Worm (Caenorhabditis elegans) whole organism, mixed stage, embryonic: ENCODE data around the gene nhr-104.

Experiments used
- M03D4.4 ChIP-seq: sonication (generic microtip); optimal IDR thresholded peaks from 2 replicates; lab custom pipeline; 2017; ENCODE audit warnings: mild to moderate bottlenecking, missing genetic modification characterization, missing compliant biosample characterization
- bed-3 ChIP-seq: fragments of 200-800 bp; sonication (Bioruptor generic); optimal IDR thresholded peaks from 3 replicates; lab custom pipeline; 2018; ENCODE audit warnings: mild to moderate bottlenecking, missing genetic modification characterization, moderate library complexity, missing compliant biosample characterization
- ceh-39 ChIP-seq: fragments of 150-350 bp; optimal IDR thresholded peaks from 2 replicates; lab custom pipeline; 2014; ENCODE audit warnings: missing biosample characterization, missing genetic modification characterization
- ceh-83 ChIP-seq: fragments of 200-800 bp; sonication (Bioruptor generic); optimal IDR thresholded peaks from 2 replicates; lab custom pipeline; 2018; ENCODE audit warnings: mild to moderate bottlenecking, missing genetic modification characterization, missing compliant biosample characterization
- ces-1 ChIP-seq: fragments of 150-350 bp; optimal IDR thresholded peaks from 2 replicates; lab custom pipeline; 2014; ENCODE audit warnings: missing biosample characterization, missing genetic modification reagents, missing genetic modification characterization
- cnd-1 ChIP-seq: fragments of 200-800 bp; sonication (Bioruptor generic); optimal IDR thresholded peaks from 2 replicates; lab custom pipeline; 2018; ENCODE audit warnings: mild to moderate bottlenecking, missing genetic modification characterization, missing compliant biosample characterization
- drap-1 ChIP-seq: fragments of 200-800 bp; sonication (Bioruptor generic); optimal IDR thresholded peaks from 3 replicates; lab custom pipeline; 2018; ENCODE audit warnings: mild to moderate bottlenecking, missing genetic modification characterization, missing compliant biosample characterization
- elt-1 ChIP-seq: sonication (generic microtip); optimal IDR thresholded peaks from 2 replicates; lab custom pipeline; 2017; ENCODE audit warnings: missing genetic modification characterization, mild to moderate bottlenecking, missing compliant biosample characterization, antibody characterized with exemption, moderate library complexity, borderline replicate concordance; ENCODE audit not compliant: insufficient read depth
- elt-3 ChIP-seq: fragments of 150-350 bp; optimal IDR thresholded peaks from 2 replicates; lab custom pipeline; 2014; ENCODE audit warnings: missing biosample characterization, missing genetic modification characterization
- flh-1 ChIP-seq: fragments of 200-800 bp; sonication (Bioruptor generic); optimal IDR thresholded peaks from 2 replicates; lab custom pipeline; 2018; ENCODE audit warnings: mild to moderate bottlenecking, missing genetic modification characterization, moderate library complexity, missing compliant biosample characterization
- ham-2 ChIP-seq: fragments of 200-800 bp; sonication (Bioruptor generic); optimal IDR thresholded peaks from 2 replicates; lab custom pipeline; 2018; ENCODE audit warnings: mild to moderate bottlenecking, missing genetic modification characterization, missing compliant biosample characterization
- hlh-1 ChIP-seq: fragments of 150-350 bp; optimal IDR thresholded peaks from 2 replicates; lab custom pipeline; 2014; ENCODE audit warnings: missing biosample characterization, missing genetic modification reagents, missing genetic modification characterization
- lin-13 ChIP-seq: fragments of 150-350 bp; optimal IDR thresholded peaks from 2 replicates; lab custom pipeline; 2014; ENCODE audit warnings: missing biosample characterization, missing genetic modification characterization
- lin-32 ChIP-seq: fragments of 200-800 bp; sonication (Bioruptor generic); optimal IDR thresholded peaks from 2 replicates; lab custom pipeline; 2018; ENCODE audit warnings: mild to moderate bottlenecking, missing genetic modification characterization, missing compliant biosample characterization
- lsy-2 ChIP-seq: fragments of 150-350 bp; optimal IDR thresholded peaks from 2 replicates; lab custom pipeline; 2014; ENCODE audit warnings: missing biosample characterization, missing genetic modification characterization
- mab-5 ChIP-seq: fragments of 150-350 bp; optimal IDR thresholded peaks from 2 replicates; lab custom pipeline; 2014; ENCODE audit warnings: missing biosample characterization, missing genetic modification characterization
- mep-1 ChIP-seq: fragments of 150-350 bp; optimal IDR thresholded peaks from 2 replicates; lab custom pipeline; 2017; ENCODE audit warnings: missing biosample characterization, missing genetic modification reagents, missing genetic modification characterization, inconsistent platforms
- mls-2 ChIP-seq: sonication (generic microtip); optimal IDR thresholded peaks from 2 replicates; lab custom pipeline; 2016; ENCODE audit warnings: mild to moderate bottlenecking, missing genetic modification characterization, moderate library complexity, missing compliant biosample characterization
- nhr-12 ChIP-seq: fragments of 150-350 bp; optimal IDR thresholded peaks from 2 replicates; lab custom pipeline; 2014; ENCODE audit warnings: missing biosample characterization, missing genetic modification characterization
- nhr-237 ChIP-seq: fragments of 150-350 bp; optimal IDR thresholded peaks from 2 replicates; lab custom pipeline; 2014; ENCODE audit warnings: missing biosample characterization, missing genetic modification characterization
- nhr-28 ChIP-seq: fragments of 150-350 bp; optimal IDR thresholded peaks from 2 replicates; lab custom pipeline; 2014; ENCODE audit warnings: missing biosample characterization, missing genetic modification characterization
- nhr-76 ChIP-seq: sonication (generic microtip); optimal IDR thresholded peaks from 2 replicates; lab custom pipeline; 2017; ENCODE audit warnings: missing biosample characterization, missing genetic modification characterization
- pha-4 ChIP-seq: fragments of 150-350 bp; optimal IDR thresholded peaks from 2 replicates; lab custom pipeline; 2018; ENCODE audit warnings: missing biosample characterization, missing genetic modification reagents, missing genetic modification characterization
- snpc-4 ChIP-seq: fragments of 150-350 bp; optimal IDR thresholded peaks from 2 replicates; lab custom pipeline; 2014; ENCODE audit warnings: missing biosample characterization, missing genetic modification characterization
- sptf-1 ChIP-seq: sonication (generic microtip); optimal IDR thresholded peaks from 2 replicates; lab custom pipeline; 2017; ENCODE audit warnings: mild to moderate bottlenecking, missing genetic modification characterization, moderate library complexity, missing compliant biosample characterization
- tbx-8 ChIP-seq: fragments of 200-800 bp; sonication (Bioruptor generic); optimal IDR thresholded peaks from 2 replicates; lab custom pipeline; 2018; ENCODE audit warnings: mild to moderate bottlenecking, missing genetic modification characterization, moderate library complexity, missing compliant biosample characterization
- unc-120 ChIP-seq: sonication (generic microtip); optimal IDR thresholded peaks from 2 replicates; lab custom pipeline; 2017; ENCODE audit warnings: missing genetic modification characterization, missing compliant biosample characterization; ENCODE audit not compliant: poor library complexity, severe bottlenecking
- unc-39 ChIP-seq: fragments of 150-350 bp; optimal IDR thresholded peaks from 2 replicates; lab custom pipeline; 2014; ENCODE audit warnings: missing biosample characterization, missing genetic modification characterization
- unc-62 ChIP-seq: fragments of 150-350 bp; optimal IDR thresholded peaks from 2 replicates; lab custom pipeline; 2014; ENCODE audit warnings: missing biosample characterization, missing genetic modification reagents, missing genetic modification characterization
- zip-8 ChIP-seq: fragments of 150-350 bp; optimal IDR thresholded peaks from 2 replicates; lab custom pipeline; 2014; ENCODE audit warnings: missing biosample characterization, missing genetic modification characterization
- ztf-11 ChIP-seq: fragments of 150-350 bp; optimal IDR thresholded peaks from 2 replicates; lab custom pipeline; 2014; ENCODE audit warnings: missing biosample characterization, missing genetic modification characterization

The nhr-104 gene

ce11 chrIV:4810377-4810984, 22.0 kb upstream of the nhr-104 start, which contains the start of gene eif-1.A:
Gene eif-1.A (plus strand): TSS chrIV:4810934.
- TF ChIP-seq lin-32: no peak
- TF ChIP-seq nhr-28 (tag; lab: Kevin White, UChicago): no peak
- TF ChIP-seq cnd-1: no peak
- TF ChIP-seq elt-1 (tag; lab: Kevin White, UChicago): no peak
- no peak for TF ChIP-seq bed-3 (GFP tag; lab: Kevin White, UChicago)
- TF ChIP-seq hlh-1 (tag; lab: Kevin White, UChicago): peak; percentile 50
- TF ChIP-seq drap-1 (GFP tag; lab: Kevin White, UChicago): peak; percentile 3
- TF ChIP-seq ceh-39: peak; percentile 5
- peak; percentile 2 for TF ChIP-seq mls-2
- peak; percentile 11 for TF ChIP-seq ham-2
- TF ChIP-seq lin-13 (tag; lab: Kevin White, UChicago): peak; percentile 44
- TF ChIP-seq ztf-11 (tag; lab: Kevin White, UChicago): no peak
- TF ChIP-seq lsy-2 (tag; lab: Kevin White, UChicago): peak; percentile 75
- peak; percentile 41 for TF ChIP-seq nhr-237 (tag; lab: Kevin White, UChicago)
- peak; percentile 33 for TF ChIP-seq pha-4 (tag; lab: Kevin White, UChicago)
- TF ChIP-seq sptf-1 (tag; lab: Kevin White, UChicago): peak; percentile 22
- peak; percentile 79 for TF ChIP-seq mep-1

ce11 chrIV:4809813-4810212, 21.3 kb upstream of the nhr-104 start, which contains the start of gene H06H21.37:
Gene H06H21.37 (minus strand): TSS chrIV:4809974.
- TF ChIP-seq elt-3 (tag; lab: Kevin White, UChicago) (no peak), tbx-8 (GFP tag; lab: Kevin White, UChicago) (no peak)

ce11 chrIV:4809397-4809796, 20.9 kb upstream of the nhr-104 start, which contains the start of gene ubxn-6:
Gene ubxn-6 (minus strand): TSS chrIV:4809497.
- TF ChIP-seq tbx-8 (GFP tag; lab: Kevin White, UChicago): no peak

- TF ChIP-seq hlh-1 (tag; lab: Kevin White, UChicago) (no peak), flh-1 (no peak), ceh-39 (no peak), mls-2 (no peak), mab-5 (no peak), nhr-28 (tag; lab: Kevin White, UChicago) (no peak), unc-120 (tag; lab: Kevin White, UChicago) (no peak), M03D4.4 (no peak), nhr-76 (tag; lab: Kevin White, UChicago) (no peak), cnd-1 (no peak), unc-39 (no peak), ham-2 (no peak), lin-32 (no peak), ces-1 (GFP tag; lab: Kevin White, UChicago) (no peak), ztf-11 (tag; lab: Kevin White, UChicago) (no peak), ceh-83 (GFP tag; lab: Kevin White, UChicago) (no peak)
- TF ChIP-seq, all 35 proteins: peak for 0
Observed at ce11 chrIV:4807219-4807618, 18.7 kb upstream of the nhr-104 start, which contains the start of gene H06H21.11. Gene H06H21.11 (minus strand): TSS chrIV:4807319.

ce11 chrIV:4806486-4806885, 18.0 kb upstream of the nhr-104 start, which contains the start of gene dpf-5:
Gene dpf-5 (minus strand): TSS chrIV:4806586.
- TF ChIP-seq cnd-1 (no peak), elt-1 (tag; lab: Kevin White, UChicago) (no peak), unc-120 (tag; lab: Kevin White, UChicago) (no peak), lsy-2 (tag; lab: Kevin White, UChicago) (no peak), snpc-4 (tag; lab: Kevin White, UChicago) (no peak), M03D4.4 (no peak), hlh-1 (tag; lab: Kevin White, UChicago) (no peak)
- TF ChIP-seq, all 35 proteins: peak for 0

- no peak for TF ChIP-seq nhr-12 (tag; lab: Kevin White, UChicago)
- no peak for TF ChIP-seq nhr-76 (tag; lab: Kevin White, UChicago)
- no peak for TF ChIP-seq flh-1
- TF ChIP-seq zip-8 (tag; lab: Kevin White, UChicago): no peak
- TF ChIP-seq unc-62 (GFP tag; lab: Kevin White, UChicago): no peak
- TF ChIP-seq nhr-28 (tag; lab: Kevin White, UChicago): no peak
- TF ChIP-seq ceh-83 (GFP tag; lab: Kevin White, UChicago): no peak
- TF ChIP-seq, all 35 proteins: peak for 0
Observed at ce11 chrIV:4802494-4802893, 14.0 kb upstream of the nhr-104 start, which contains the start of gene dpf-7. Gene dpf-7 (minus strand): TSS chrIV:4802594.
